Worm (Caenorhabditis elegans) whole organism, late embryonic: ENCODE data around the gene K12D12.4.
A peak's percentile ranks its signal among the peaks of the same experiment; 100 is the strongest.

Experiments
- C38D4.7 ChIP-seq: fragments of 200-800 bp; sonication (Bioruptor generic); optimal IDR thresholded peaks from 2 replicates; lab custom pipeline; 2018; ENCODE audit warnings: mild to moderate bottlenecking, missing genetic modification characterization, moderate library complexity, missing compliant biosample characterization
- K02D7.2 ChIP-seq: sonication (generic microtip); optimal IDR thresholded peaks from 2 replicates; lab custom pipeline; 2017; ENCODE audit warnings: mild to moderate bottlenecking, missing genetic modification characterization, missing compliant biosample characterization
- K09A11.1 ChIP-seq: sonication (generic microtip); optimal IDR thresholded peaks from 2 replicates; lab custom pipeline; 2017; ENCODE audit warnings: antibody characterized with exemption, mild to moderate bottlenecking, missing genetic modification characterization, missing compliant biosample characterization; ENCODE audit not compliant: insufficient read depth
- ahr-1 ChIP-seq: sonication (generic microtip); optimal IDR thresholded peaks from 2 replicates; lab custom pipeline; 2016; ENCODE audit warnings: missing genetic modification characterization, missing compliant biosample characterization
- ceh-19 ChIP-seq: fragments of 200-800 bp; sonication (Bioruptor generic); optimal IDR thresholded peaks from 2 replicates; lab custom pipeline; 2018; ENCODE audit warnings: mild to moderate bottlenecking, missing genetic modification characterization, missing compliant biosample characterization
- ceh-2 ChIP-seq: sonication (generic microtip); optimal IDR thresholded peaks from 2 replicates; lab custom pipeline; 2016; ENCODE audit warnings: missing genotype, missing genetic modification characterization, missing compliant biosample characterization
- ceh-22 ChIP-seq: sonication (generic microtip); optimal IDR thresholded peaks from 2 replicates; lab custom pipeline; 2017; ENCODE audit warnings: missing biosample characterization, missing genetic modification characterization
- ceh-30 ChIP-seq: fragments of 150-350 bp; optimal IDR thresholded peaks from 2 replicates; lab custom pipeline; 2014; ENCODE audit warnings: missing biosample characterization, missing genetic modification characterization
- ceh-31 ChIP-seq: sonication (generic microtip); optimal IDR thresholded peaks from 2 replicates; lab custom pipeline; 2016; ENCODE audit warnings: missing genetic modification characterization, missing compliant biosample characterization
- ceh-45 ChIP-seq: fragments of 200-800 bp; sonication (Bioruptor generic); IDR thresholded peaks from 2 replicates; pipeline ENCODE4 v1.3.6; 2022; ENCODE audit warnings: missing genetic modification reagents, missing genetic modification characterization, missing compliant biosample characterization
- ceh-48 ChIP-seq: sonication (generic microtip); optimal IDR thresholded peaks from 2 replicates; lab custom pipeline; 2016; ENCODE audit warnings: missing genetic modification characterization, inconsistent platforms, missing compliant biosample characterization
- ceh-9 ChIP-seq: sonication (generic microtip); optimal IDR thresholded peaks from 2 replicates; lab custom pipeline; 2016; ENCODE audit warnings: mild to moderate bottlenecking, missing genetic modification characterization, inconsistent platforms, missing compliant biosample characterization
- che-1 ChIP-seq: sonication (generic microtip); optimal IDR thresholded peaks from 2 replicates; lab custom pipeline; 2016; ENCODE audit warnings: mild to moderate bottlenecking, missing genetic modification characterization, missing compliant biosample characterization
- elt-2 ChIP-seq: sonication (generic microtip); optimal IDR thresholded peaks from 2 replicates; lab custom pipeline; 2016; ENCODE audit warnings: missing genetic modification reagents, missing genetic modification characterization, missing compliant biosample characterization
- fax-1 ChIP-seq: sonication (generic microtip); optimal IDR thresholded peaks from 2 replicates; lab custom pipeline; 2016; ENCODE audit warnings: missing genotype, missing genetic modification characterization, missing compliant biosample characterization
- gmeb-2 ChIP-seq: sonication (generic microtip); optimal IDR thresholded peaks from 2 replicates; lab custom pipeline; 2016; ENCODE audit warnings: missing genetic modification characterization, inconsistent platforms, missing compliant biosample characterization
- hlh-13 ChIP-seq: fragments of 200-800 bp; sonication (Bioruptor generic); optimal IDR thresholded peaks from 2 replicates; lab custom pipeline; 2018; ENCODE audit warnings: mild to moderate bottlenecking, missing genetic modification characterization, missing compliant biosample characterization
- hlh-15 ChIP-seq: sonication (generic microtip); optimal IDR thresholded peaks from 2 replicates; lab custom pipeline; 2016; ENCODE audit warnings: missing genetic modification characterization, missing compliant biosample characterization
- hlh-30 ChIP-seq: sonication (generic microtip); optimal IDR thresholded peaks from 2 replicates; lab custom pipeline; 2017; ENCODE audit warnings: antibody characterized with exemption, missing genetic modification characterization, missing compliant biosample characterization; ENCODE audit not compliant: insufficient read depth
- hlh-8 ChIP-seq: sonication (generic microtip); optimal IDR thresholded peaks from 2 replicates; lab custom pipeline; 2016; ENCODE audit warnings: missing genotype, missing genetic modification characterization, missing compliant biosample characterization
- mec-3 ChIP-seq: sonication (generic microtip); optimal IDR thresholded peaks from 2 replicates; lab custom pipeline; 2016; ENCODE audit warnings: borderline replicate concordance, missing genetic modification characterization, missing compliant biosample characterization
- npax-4 ChIP-seq: sonication (generic microtip); optimal IDR thresholded peaks from 2 replicates; lab custom pipeline; 2016; ENCODE audit warnings: missing genetic modification characterization, missing compliant biosample characterization
- odd-2 ChIP-seq: sonication (generic microtip); optimal IDR thresholded peaks from 2 replicates; lab custom pipeline; 2017; ENCODE audit warnings: antibody characterized with exemption, mild to moderate bottlenecking, missing genetic modification characterization, missing compliant biosample characterization
- pag-3 ChIP-seq: sonication (generic microtip); optimal IDR thresholded peaks from 2 replicates; lab custom pipeline; 2016; ENCODE audit warnings: missing compliant biosample characterization, missing genetic modification characterization, borderline replicate concordance
- pat-9 ChIP-seq: fragments of 200-800 bp; sonication (Bioruptor generic); optimal IDR thresholded peaks from 2 replicates; lab custom pipeline; 2018; ENCODE audit warnings: mild to moderate bottlenecking, missing genetic modification characterization, moderate library complexity, missing compliant biosample characterization
- pax-1 ChIP-seq: fragments of 150-350 bp; optimal IDR thresholded peaks from 2 replicates; lab custom pipeline; 2014; ENCODE audit warnings: missing biosample characterization, missing genetic modification characterization
- pha-2 ChIP-seq: sonication (generic microtip); optimal IDR thresholded peaks from 2 replicates; lab custom pipeline; 2017; ENCODE audit warnings: mild to moderate bottlenecking, missing genetic modification characterization, missing compliant biosample characterization
- pha-4 ChIP-seq: fragments of 150-350 bp; optimal IDR thresholded peaks from 2 replicates; lab custom pipeline; 2018; ENCODE audit warnings: missing biosample characterization, missing genetic modification reagents, missing genetic modification characterization
- pqm-1 ChIP-seq: sonication (generic microtip); optimal IDR thresholded peaks from 2 replicates; lab custom pipeline; 2016; ENCODE audit warnings: missing genetic modification characterization, missing compliant biosample characterization
- pros-1 ChIP-seq: fragments of 150-350 bp; optimal IDR thresholded peaks from 2 replicates; lab custom pipeline; 2014; ENCODE audit warnings: missing biosample characterization, missing genetic modification reagents, missing genetic modification characterization
- sdc-2 ChIP-seq: sonication (generic microtip); optimal IDR thresholded peaks from 2 replicates; lab custom pipeline; 2016; ENCODE audit warnings: missing genotype, missing genetic modification characterization, missing compliant biosample characterization
- sox-2 ChIP-seq: fragments of 200-800 bp; sonication (Bioruptor generic); IDR thresholded peaks from 2 replicates; pipeline ENCODE4 v1.3.6; 2022; ENCODE audit warnings: missing genetic modification reagents, missing genetic modification characterization, missing compliant biosample characterization
- sox-4 ChIP-seq: sonication (generic microtip); optimal IDR thresholded peaks from 2 replicates; lab custom pipeline; 2017; ENCODE audit warnings: mild to moderate bottlenecking, missing genetic modification characterization, inconsistent platforms, missing compliant biosample characterization
- tbx-7 ChIP-seq: sonication (generic microtip); optimal IDR thresholded peaks from 2 replicates; lab custom pipeline; 2016; ENCODE audit warnings: missing genotype, missing genetic modification characterization, missing compliant biosample characterization
- ttx-3 ChIP-seq: sonication (generic microtip); optimal IDR thresholded peaks from 2 replicates; lab custom pipeline; 2016; ENCODE audit warnings: missing genetic modification reagents, missing genetic modification characterization, missing compliant biosample characterization
- unc-3 ChIP-seq, 2 experiments: fragments of 200-800 bp in 1 of 2; sonication (Bioruptor generic) in 1 of 2; sonication (generic microtip) in 1 of 2; conservative IDR thresholded peaks in 1 of 2; optimal IDR thresholded peaks in 1 of 2; 2 replicates each; pipeline versions ENCODE4 v1.3.6 to Lab custom; 2016 to 2022; ENCODE audit warnings: missing compliant biosample characterization in 2 of 2, missing genetic modification characterization in 2 of 2, missing genetic modification reagents in 1 of 2
- unc-55 ChIP-seq: sonication (generic microtip); optimal IDR thresholded peaks from 2 replicates; lab custom pipeline; 2017; ENCODE audit warnings: missing biosample characterization, missing genetic modification reagents, missing genetic modification characterization

Gene K12D12.4

DNA sequence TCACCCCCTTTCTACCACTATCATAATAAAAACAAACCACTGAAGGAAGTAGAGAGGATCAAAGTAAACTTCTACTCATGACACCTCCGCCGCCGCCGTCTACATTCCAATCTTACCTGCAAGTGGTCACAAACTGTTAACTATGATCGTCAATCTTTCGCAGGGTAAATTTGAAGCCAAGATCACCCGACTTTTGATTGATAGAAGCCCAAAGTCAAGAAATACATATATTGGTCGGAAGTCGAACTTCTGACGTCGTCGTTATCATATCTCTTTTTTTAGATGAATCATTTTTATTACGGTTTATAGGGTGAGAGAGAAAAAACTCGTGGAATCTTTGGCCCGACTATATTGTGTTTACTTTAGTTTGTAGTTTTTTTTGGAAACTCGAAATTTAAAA, 27.2 kb downstream of the K12D12.4 start:
- TF ChIP-seq pqm-1 (tag; lab: Kevin White, UChicago) (no peak), hlh-13 (no peak), che-1 (tag; lab: Kevin White, UChicago) (no peak), K02D7.2 (tag; lab: Kevin White, UChicago) (no peak), odd-2 (tag; lab: Kevin White, UChicago) (no peak), unc-3 (GFP tag; conservative IDR thresholded peaks at IDR 0.05; lab: Robert Waterston, UW) (no peak), unc-3 (tag; optimal IDR thresholded peaks at IDR 0.05; lab: Kevin White, UChicago) (no peak), K09A11.1 (tag; lab: Kevin White, UChicago) (no peak), unc-55 (no peak), sdc-2 (tag; lab: Kevin White, UChicago) (no peak), C38D4.7 (GFP tag; lab: Kevin White, UChicago) (no peak), ttx-3 (tag; lab: Kevin White, UChicago) (no peak), ceh-45 (no peak), ceh-9 (tag; lab: Kevin White, UChicago) (no peak), tbx-7 (tag; lab: Kevin White, UChicago) (no peak), ahr-1 (tag; lab: Kevin White, UChicago) (no peak), pag-3 (no peak), hlh-30 (tag; lab: Kevin White, UChicago) (no peak), pax-1 (no peak), pha-2 (no peak), ceh-2 (tag; lab: Kevin White, UChicago) (no peak)

DNA sequence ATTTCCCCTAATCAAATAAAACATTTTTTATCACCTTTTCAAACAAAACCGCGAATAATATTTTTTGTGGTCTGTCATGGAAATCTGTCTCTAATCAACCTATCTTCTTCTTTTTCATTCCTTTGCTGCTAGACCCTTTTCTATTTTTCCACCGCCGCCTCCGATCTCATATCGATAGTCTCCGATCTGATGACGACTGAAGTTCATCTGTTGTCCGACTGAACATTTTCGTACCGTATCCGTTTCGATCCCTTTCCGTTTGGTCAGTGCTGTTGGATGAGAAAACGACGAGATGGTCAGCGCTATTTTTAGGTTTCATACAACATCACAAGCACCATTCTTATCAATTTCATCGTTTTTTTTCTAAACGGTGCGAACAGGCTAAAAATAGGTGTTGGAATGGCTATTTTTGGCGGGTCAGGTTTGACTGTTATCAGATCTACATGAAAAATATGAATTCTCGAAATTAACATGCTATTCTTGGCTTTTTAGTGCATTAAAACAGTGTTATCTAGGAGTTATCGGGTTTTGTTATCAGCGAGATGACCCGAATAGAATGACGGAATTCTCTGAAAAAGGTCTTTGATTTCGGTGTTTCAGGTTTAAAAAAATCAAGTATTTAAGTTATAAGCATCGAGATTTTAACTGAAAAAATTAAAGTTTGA, 28.9 kb downstream of the K12D12.4 start:
- no peak for TF ChIP-seq ceh-22
- peak; percentile 45 for TF ChIP-seq elt-2 (tag; lab: Kevin White, UChicago)

ce11 chrII:11835208-11835607, 30.3 kb downstream of the K12D12.4 start, which contains the start of gene T27D12.6:
Gene T27D12.6, plus strand, starts transcription at chrII:11835508.
- TF ChIP-seq pag-3 (no peak), elt-2 (tag; lab: Kevin White, UChicago) (no peak), unc-55 (no peak), sox-4 (tag; lab: Kevin White, UChicago) (no peak), mec-3 (tag; lab: Kevin White, UChicago) (no peak), unc-3 (GFP tag; conservative IDR thresholded peaks at IDR 0.05; lab: Robert Waterston, UW) (no peak), unc-3 (tag; optimal IDR thresholded peaks at IDR 0.05; lab: Kevin White, UChicago) (no peak), ttx-3 (tag; lab: Kevin White, UChicago) (no peak), hlh-15 (no peak), npax-4 (tag; lab: Kevin White, UChicago) (no peak)

DNA sequence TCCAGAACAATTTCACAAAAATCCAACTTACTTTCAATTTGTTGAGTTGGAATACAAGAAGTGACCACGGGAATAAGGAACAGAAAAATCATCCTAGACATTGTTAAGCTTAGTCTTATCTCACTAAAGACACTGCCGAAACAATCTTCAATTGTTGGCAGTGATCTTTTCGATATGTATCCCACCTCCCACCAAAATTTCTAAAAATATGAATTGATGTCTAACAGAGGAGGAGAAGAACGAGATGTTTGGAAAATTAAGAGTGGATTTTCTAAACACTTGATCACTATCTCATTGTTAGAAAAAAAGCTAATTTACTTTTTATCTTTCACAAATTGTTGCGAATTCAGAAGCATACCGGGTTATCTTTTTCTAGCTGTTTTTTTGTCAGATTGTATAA, 33.1 kb downstream of the K12D12.4 start, which contains the start of gene clec-144:
Gene clec-144 (minus strand): TSS at position 101 of the 400 bp plus-strand sequence.
- TF ChIP-seq sox-2 (GFP tag; lab: Robert Waterston, UW) (no peak), hlh-8 (no peak), hlh-30 (tag; lab: Kevin White, UChicago) (no peak), ceh-2 (tag; lab: Kevin White, UChicago) (no peak), pqm-1 (tag; lab: Kevin White, UChicago) (no peak), K02D7.2 (tag; lab: Kevin White, UChicago) (no peak), elt-2 (tag; lab: Kevin White, UChicago) (no peak), pat-9 (tag; lab: Kevin White, UChicago) (no peak), pros-1 (tag; lab: Kevin White, UChicago) (no peak), gmeb-2 (tag; lab: Kevin White, UChicago) (no peak), ceh-30 (no peak), ceh-22 (no peak), ceh-48 (tag; lab: Kevin White, UChicago) (no peak), pha-4 (tag; lab: Kevin White, UChicago) (no peak), fax-1 (no peak), ceh-19 (GFP tag; lab: Kevin White, UChicago) (no peak), ceh-31 (no peak), npax-4 (tag; lab: Kevin White, UChicago) (no peak), ahr-1 (tag; lab: Kevin White, UChicago) (no peak)
